Worm (Caenorhabditis elegans): Measurements from ENCODE around the gene srd-27.
A peak's percentile ranks its signal among the peaks of the same experiment; 100 is the strongest.
"Not testable (repeated sequence)": the region's sequence is repeated elsewhere in the genome, so short reads cannot be mapped to it uniquely, and the experiment has no call there.

srd-27 gene

ce11 chrV:15803079-15803478, at the start of gene srd-27:
Gene srd-27, plus strand, starts transcription at chrV:15803379.
- TF ChIP-seq nhr-25, aly-2, fkh-2 (tag; optimal IDR thresholded peaks at IDR 0.05): not testable (repeated sequence)

- TF ChIP-seq nhr-237, ZK546.5, ceh-16 (tag; optimal IDR thresholded peaks at IDR 0.05): not testable (repeated sequence)
Observed at ce11 chrV:15754731-15755130, 48.4 kb upstream of the srd-27 start, which contains the start of gene str-8. Gene str-8, plus strand, starts transcription at chrV:15755031.

- TF ChIP-seq nhr-67 (tag; optimal IDR thresholded peaks at IDR 0.05) (no peak), nhr-76 (tag; optimal IDR thresholded peaks at IDR 0.05) (no peak), nhr-43 (tag; optimal IDR thresholded peaks at IDR 0.05; ENCODE audit: poor library complexity, severe bottlenecking) (no peak), ceh-16 (tag; optimal IDR thresholded peaks at IDR 0.05) (no peak), R02D3.7 (tag; optimal IDR thresholded peaks at IDR 0.05) (no peak), nfya-1 (tag; optimal IDR thresholded peaks at IDR 0.05; ENCODE audit: insufficient read depth) (no peak), tbx-2 (tag; optimal IDR thresholded peaks at IDR 0.05) (no peak), eor-1 (tag; optimal IDR thresholded peaks at IDR 0.05) (no peak), sea-2 (GFP tag; optimal IDR thresholded peaks at IDR 0.05) (no peak)
Observed at ce11 chrV:15757645-15758044, 45.5 kb upstream of the srd-27 start.

- no peak for TF ChIP-seq ceh-16 (tag; optimal IDR thresholded peaks at IDR 0.05)
- no peak for TF ChIP-seq nhr-11 (tag; optimal IDR thresholded peaks at IDR 0.05)
- TF ChIP-seq fkh-2 (tag; optimal IDR thresholded peaks at IDR 0.05): no peak
Observed at ce11 chrV:15758449-15758848, 44.7 kb upstream of the srd-27 start, which contains the start of gene str-9. Gene str-9, plus strand, starts transcription at chrV:15758749.

ce11 chrV:15766122-15766594, 37.0 kb upstream of the srd-27 start, which contains the start of the genes haf-3 and F57A10.2:
Gene haf-3, minus strand, starts transcription at chrV:15766172.
Gene F57A10.2, plus strand, starts transcription at chrV:15766575.
- TF ChIP-seq elt-1 (tag; optimal IDR thresholded peaks at IDR 0.05) (peak; percentile 26), pha-4 (tag; optimal IDR thresholded peaks at IDR 0.05) (peak; percentile 94), nhr-28 (tag; optimal IDR thresholded peaks at IDR 0.05) (no peak), egl-27 (tag; optimal IDR thresholded peaks at IDR 0.05) (peak; percentile 33), skn-1 (tag; optimal IDR thresholded peaks at IDR 0.05) (peak; percentile 49), jun-1 (tag; optimal IDR thresholded peaks at IDR 0.05) (peak; percentile 74), ZK546.5 (tag; optimal IDR thresholded peaks at IDR 0.05) (peak; percentile 33), nhr-23 (tag; optimal IDR thresholded peaks at IDR 0.05) (peak; percentile 91), ceh-9 (tag; optimal IDR thresholded peaks at IDR 0.05) (no peak), ceh-82 (tag; optimal IDR thresholded peaks at IDR 0.05) (peak; percentile 87), ztf-4 (tag; optimal IDR thresholded peaks at IDR 0.05) (peak; percentile 17), nhr-77 (tag; optimal IDR thresholded peaks at IDR 0.05) (peak; percentile 80), lsy-12 (tag; optimal IDR thresholded peaks at IDR 0.05) (peak; percentile 78), nhr-25 (tag; optimal IDR thresholded peaks at IDR 0.05) (peak; percentile 85), nhr-43 (tag; optimal IDR thresholded peaks at IDR 0.05; ENCODE audit: poor library complexity, severe bottlenecking) (peak; percentile 90), pqm-1 (tag; optimal IDR thresholded peaks at IDR 0.05) (peak; percentile 54), nhr-11 (tag; optimal IDR thresholded peaks at IDR 0.05) (peak; percentile 57), egl-5 (tag; optimal IDR thresholded peaks at IDR 0.05) (peak; percentile 80), nhr-237 (tag; optimal IDR thresholded peaks at IDR 0.05) (no peak), fkh-10 (GFP tag; optimal IDR thresholded peaks at IDR 0.05) (peak; percentile 34), nfya-1 (tag; optimal IDR thresholded peaks at IDR 0.05; ENCODE audit: insufficient read depth) (peak; percentile 89), nhr-76 (tag; optimal IDR thresholded peaks at IDR 0.05) (no peak), hmg-11 (tag; optimal IDR thresholded peaks at IDR 0.05) (peak; percentile 82), lin-15B (tag; optimal IDR thresholded peaks at IDR 0.05) (peak; percentile 93), ztf-11 (tag; optimal IDR thresholded peaks at IDR 0.05) (no peak), snpc-4 (tag; optimal IDR thresholded peaks at IDR 0.05) (peak; percentile 90), mdl-1 (tag; optimal IDR thresholded peaks at IDR 0.05) (no peak), eor-1 (tag; optimal IDR thresholded peaks at IDR 0.05) (no peak), fkh-2 (tag; optimal IDR thresholded peaks at IDR 0.05) (peak; percentile 33), aly-2 (tag; optimal IDR thresholded peaks at IDR 0.05) (peak; percentile 30), nhr-67 (tag; optimal IDR thresholded peaks at IDR 0.05) (no peak), R02D3.7 (tag; optimal IDR thresholded peaks at IDR 0.05) (peak; percentile 87), nhr-12 (tag; optimal IDR thresholded peaks at IDR 0.05) (no peak), zag-1 (tag; optimal IDR thresholded peaks at IDR 0.05) (peak; percentile 51), ceh-28 (tag; optimal IDR thresholded peaks at IDR 0.05) (peak; percentile 78), tbx-2 (tag; optimal IDR thresholded peaks at IDR 0.05) (peak; percentile 89), ama-1 (optimal IDR thresholded peaks at IDR 0.05) (peak; percentile 62), daf-12 (tag; optimal IDR thresholded peaks at IDR 0.05) (peak; percentile 32), lin-39 (tag; optimal IDR thresholded peaks at IDR 0.05) (peak; percentile 62), elt-2 (tag; optimal IDR thresholded peaks at IDR 0.05) (peak; percentile 58)
